In genomic region chr3R:21199085-21199899, dm6 we compare ENCODE assay signal across 1 fruit fly cellular context.
TF ChIP-seq lines count a peak whose summit lies in the region.

No protein-coding gene starts in this region.

TF ChIP-seq in whole organism, embryonic, 481 proteins besides CTCF, POLR2A, EP300 and RAD21 (continued from another document):
- TF ChIP-seq sqz (GFP tag; optimal IDR thresholded peaks at IDR 0.05; lab: Kevin White, UChicago) (no peak), CG2129 (GFP tag; IDR thresholded peaks at IDR 0.05; lab: Robert Waterston, UW; ENCODE audit: partially characterized antibody) (no peak), pb (GFP tag; optimal IDR thresholded peaks at IDR 0.05; lab: Kevin White, UChicago) (no peak), CG15696 (tag; optimal IDR thresholded peaks at IDR 0.05; lab: Kevin White, UChicago) (no peak), salm (tag; optimal IDR thresholded peaks at IDR 0.05; lab: Kevin White, UChicago) (no peak), caup (GFP tag; optimal IDR thresholded peaks at IDR 0.05; lab: Kevin White, UChicago; ENCODE audit: severe bottlenecking) (no peak), CG17612 (GFP tag; IDR thresholded peaks at IDR 0.05; lab: Robert Waterston, UW) (no peak), Antp (GFP tag; optimal IDR thresholded peaks at IDR 0.05; lab: Kevin White, UChicago) (no peak), p53 (GFP tag; optimal IDR thresholded peaks at IDR 0.05; lab: Kevin White, UChicago) (no peak), E2f1 (GFP tag; IDR thresholded peaks at IDR 0.05; lab: Robert Waterston, UW) (no peak), Lpt (GFP tag; optimal IDR thresholded peaks at IDR 0.05; lab: Kevin White, UChicago) (no peak), Doc3 (GFP tag; IDR thresholded peaks at IDR 0.05; lab: Robert Waterston, UW; ENCODE audit: partially characterized antibody) (no peak), Sry-δ (GFP tag; optimal IDR thresholded peaks at IDR 0.05; lab: Kevin White, UChicago) (no peak), CG13287 (GFP tag; IDR thresholded peaks at IDR 0.05; lab: Robert Waterston, UW; ENCODE audit: partially characterized antibody) (0 out of 2 replicates have a peak, but pooled peaks have one; percentile 12), Dll (GFP tag; IDR thresholded peaks at IDR 0.05; lab: Robert Waterston, UW; ENCODE audit: partially characterized antibody) (no peak), wek (GFP tag; optimal IDR thresholded peaks at IDR 0.05; lab: Kevin White, UChicago) (no peak), her (GFP tag; optimal IDR thresholded peaks at IDR 0.05; lab: Kevin White, UChicago) (no peak), ci (GFP tag; IDR thresholded peaks at IDR 0.05; lab: Robert Waterston, UW) (peak; percentile 38; the same call in 2 of the 3 replicates), bigmax (GFP tag; optimal IDR thresholded peaks at IDR 0.05; lab: Kevin White, UChicago) (peak; percentile 47), D19A (tag; optimal IDR thresholded peaks at IDR 0.05; lab: Kevin White, UChicago) (no peak), CG2678 (tag; optimal IDR thresholded peaks at IDR 0.05; lab: Kevin White, UChicago) (peak; percentile 21), GATAe (GFP tag; conservative IDR thresholded peaks at IDR 0.05; lab: Robert Waterston, UW) (no peak), CG31388 (GFP tag; optimal IDR thresholded peaks at IDR 0.05; lab: Kevin White, UChicago) (no peak), nerfin-2 (GFP tag; IDR thresholded peaks at IDR 0.05; lab: Robert Waterston, UW; ENCODE audit: partially characterized antibody) (no peak), org-1 (GFP tag; optimal IDR thresholded peaks at IDR 0.05; lab: Kevin White, UChicago) (no peak), gcm (GFP tag; optimal IDR thresholded peaks at IDR 0.05; lab: Kevin White, UChicago) (no peak), trem (tag; optimal IDR thresholded peaks at IDR 0.05; lab: Kevin White, UChicago) (no peak), lbe (GFP tag; optimal IDR thresholded peaks at IDR 0.05; lab: Kevin White, UChicago) (peak; percentile 6), CG18599 (GFP tag; optimal IDR thresholded peaks at IDR 0.05; lab: Kevin White, UChicago) (no peak), vvl (GFP tag; IDR thresholded peaks at IDR 0.05; lab: Robert Waterston, UW) (no peak), zfh1 (GFP tag; IDR thresholded peaks at IDR 0.05; lab: Robert Waterston, UW) (no peak), bbx (GFP tag; IDR thresholded peaks at IDR 0.05; lab: Robert Waterston, UW; ENCODE audit: partially characterized antibody) (0 out of 2 replicates have a peak, but pooled peaks have one; percentile 12), nom (GFP tag; optimal IDR thresholded peaks at IDR 0.05; lab: Kevin White, UChicago) (peak; percentile 3), ranshi (GFP tag; IDR thresholded peaks at IDR 0.05; lab: Robert Waterston, UW) (peak; percentile 4; the same call in 1 of the 2 replicates), CG3407 (GFP tag; optimal IDR thresholded peaks at IDR 0.05; lab: Kevin White, UChicago) (no peak), crol (GFP tag; IDR thresholded peaks at IDR 0.05; lab: Robert Waterston, UW) (peak; percentile 75), Atf6 (GFP tag; IDR thresholded peaks at IDR 0.05; lab: Robert Waterston, UW) (no peak), Jarid2 (GFP tag; optimal IDR thresholded peaks at IDR 0.05; lab: Kevin White, UChicago) (peak; percentile 47), CG30020 (tag; optimal IDR thresholded peaks at IDR 0.05; lab: Kevin White, UChicago) (no peak), Optix (GFP tag; IDR thresholded peaks at IDR 0.05; lab: Robert Waterston, UW) (no peak), fd64A (GFP tag; optimal IDR thresholded peaks at IDR 0.05; lab: Kevin White, UChicago) (no peak), CG34422 (GFP tag; IDR thresholded peaks at IDR 0.05; lab: Robert Waterston, UW) (peak; percentile 10; the same call in 1 of the 3 replicates), CG6791 (GFP tag; IDR thresholded peaks at IDR 0.05; lab: Robert Waterston, UW; ENCODE audit: partially characterized antibody) (no peak), HLH3B (GFP tag; IDR thresholded peaks at IDR 0.05; lab: Robert Waterston, UW) (no peak), Pdp1 (GFP tag; optimal IDR thresholded peaks at IDR 0.05; lab: Kevin White, UChicago) (no peak), chif (GFP tag; optimal IDR thresholded peaks at IDR 0.05; lab: Kevin White, UChicago) (no peak), Dfd (GFP tag; optimal IDR thresholded peaks at IDR 0.05; lab: Kevin White, UChicago) (no peak), Stat92E (GFP tag; optimal IDR thresholded peaks at IDR 0.05; lab: Kevin White, UChicago) (no peak), wor (GFP tag; IDR thresholded peaks at IDR 0.05; lab: Robert Waterston, UW) (no peak), H2.0 (GFP tag; IDR thresholded peaks at IDR 0.05; lab: Robert Waterston, UW) (no peak), Hand (GFP tag; optimal IDR thresholded peaks at IDR 0.05; lab: Kevin White, UChicago) (no peak), CG7786 (GFP tag; optimal IDR thresholded peaks at IDR 0.05; lab: Kevin White, UChicago) (no peak), Vsx1 (GFP tag; optimal IDR thresholded peaks at IDR 0.05; lab: Kevin White, UChicago) (peak; percentile 36), h (optimal IDR thresholded peaks at IDR 0.05; lab: Kevin White, UChicago) (no peak), Deaf1 (tag; optimal IDR thresholded peaks at IDR 0.05; lab: Kevin White, UChicago) (peak; percentile 26), CG7372 (GFP tag; IDR thresholded peaks at IDR 0.05; lab: Robert Waterston, UW) (no peak), sim (GFP tag; IDR thresholded peaks at IDR 0.05; lab: Robert Waterston, UW) (no peak), CG18262 (tag; optimal IDR thresholded peaks at IDR 0.05; lab: Kevin White, UChicago) (no peak), Sin3A (optimal IDR thresholded peaks at IDR 0.05; lab: Kevin White, UChicago) (no peak), scrt (GFP tag; optimal IDR thresholded peaks at IDR 0.05; lab: Kevin White, UChicago) (peak; percentile 36), sc (optimal IDR thresholded peaks at IDR 0.05; lab: Kevin White, UChicago) (no peak), sc (GFP tag; optimal IDR thresholded peaks at IDR 0.05; lab: Kevin White, UChicago) (no peak), gsb (GFP tag; IDR thresholded peaks at IDR 0.05; lab: Robert Waterston, UW) (no peak), CrebB (tag; optimal IDR thresholded peaks at IDR 0.05; lab: Kevin White, UChicago) (no peak)
